Worm (Caenorhabditis elegans): ENCODE measurements around the gene mff-1.

- TF ChIP-seq med-1 (GFP tag; optimal IDR thresholded peaks at IDR 0.05; ENCODE audit: insufficient read depth): no peak
- no peak for TF ChIP-seq T22C8.4 (GFP tag; IDR thresholded peaks at IDR 0.05)
- no peak for TF ChIP-seq ref-1 (GFP tag; conservative IDR thresholded peaks at IDR 0.05)
- TF ChIP-seq tab-1 (GFP tag; IDR thresholded peaks at IDR 0.05): no peak
- no peak for TF ChIP-seq ztf-23 (GFP tag; IDR thresholded peaks at IDR 0.05)
- no peak for TF ChIP-seq klf-2 (GFP tag; conservative IDR thresholded peaks at IDR 0.05)
- TF ChIP-seq cog-1 (tag; optimal IDR thresholded peaks at IDR 0.05): no peak
Observed at ce11 chrX:12987119-12987518, at the start of gene mff-1.

All from whole organism, midembryonic.